Worm (Caenorhabditis elegans): ENCODE data around the gene fbxa-26.

Gene fbxa-26

DNA sequence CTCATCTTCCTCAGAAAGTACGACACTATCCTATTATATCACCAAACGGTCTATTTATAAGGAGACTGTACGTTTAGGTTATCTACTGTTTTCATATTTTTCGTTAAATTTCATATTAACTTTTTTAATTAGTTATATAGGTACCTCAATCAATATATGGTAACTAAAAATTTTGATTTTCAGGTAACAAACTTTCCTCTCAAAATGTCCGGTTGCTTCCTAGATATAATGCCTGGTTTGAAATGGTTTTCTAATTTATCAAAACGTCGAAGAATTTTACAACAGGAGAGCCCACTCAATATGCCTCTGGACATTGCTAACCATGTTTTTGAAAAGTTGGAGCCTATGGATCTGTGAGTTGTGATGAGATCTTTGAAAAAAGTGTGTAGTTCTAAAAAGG is 44.7 kb downstream of the fbxa-26 start, which contains the start of gene fbxa-28:
TSS of gene fbxa-28 (plus strand) at position 301 of the 400 bp plus-strand sequence.
- TF ChIP-seq ztf-4 (tag; optimal IDR thresholded peaks at IDR 0.05) (no peak), fkh-10 (GFP tag; optimal IDR thresholded peaks at IDR 0.05) (no peak), fkh-8 (tag; optimal IDR thresholded peaks at IDR 0.05) (no peak), nhr-28 (tag; optimal IDR thresholded peaks at IDR 0.05) (no peak), elt-2 (tag; optimal IDR thresholded peaks at IDR 0.05) (no peak)

DNA sequence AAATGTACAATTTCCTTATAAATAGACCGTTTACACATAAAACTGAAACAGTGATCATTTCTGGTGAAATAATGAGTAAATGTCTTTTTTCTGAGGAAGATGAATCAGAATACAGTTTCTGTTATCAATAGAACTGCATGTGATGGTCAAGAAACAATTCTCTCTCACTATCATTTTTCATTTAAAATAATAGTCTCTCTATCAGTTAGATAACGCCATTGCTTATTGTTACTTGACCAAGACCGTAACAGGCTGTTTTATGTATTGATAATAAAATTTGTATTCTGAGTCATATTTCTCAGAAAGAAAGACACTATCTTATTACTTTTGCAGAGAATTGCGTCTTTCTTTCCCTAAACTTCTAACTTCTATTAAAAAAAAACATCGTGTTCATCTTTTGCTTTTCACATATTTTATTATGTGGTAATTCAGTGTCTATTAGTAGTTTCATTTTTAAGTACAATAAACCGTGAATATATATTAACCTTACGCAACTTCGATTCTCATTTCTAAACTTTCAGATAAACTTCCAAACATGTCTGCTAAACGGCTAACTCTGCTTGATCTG is 47.1 kb downstream of the fbxa-26 start, which contains the start of gene fbxa-35:
TSS of gene fbxa-35 (plus strand) at position 518 of the 568 bp plus-strand sequence.
- TF ChIP-seq snu-23 (GFP tag; optimal IDR thresholded peaks at IDR 0.05): no peak
- no peak for TF ChIP-seq sup-37 (GFP tag; optimal IDR thresholded peaks at IDR 0.05)
- no peak for TF ChIP-seq efl-1 (optimal IDR thresholded peaks at IDR 0.05)
- TF ChIP-seq efl-1 (GFP tag; optimal IDR thresholded peaks at IDR 0.05 in 1 of 2): peak in 1 of 2 experiments; percentile 19
- TF ChIP-seq elt-2 (tag; optimal IDR thresholded peaks at IDR 0.05): peak; percentile 82
- no peak for TF ChIP-seq grh-1 (GFP tag; IDR thresholded peaks at IDR 0.05)
- TF ChIP-seq elt-3 (tag; optimal IDR thresholded peaks at IDR 0.05): peak in 2 of 6 experiments; percentile 13

DNA sequence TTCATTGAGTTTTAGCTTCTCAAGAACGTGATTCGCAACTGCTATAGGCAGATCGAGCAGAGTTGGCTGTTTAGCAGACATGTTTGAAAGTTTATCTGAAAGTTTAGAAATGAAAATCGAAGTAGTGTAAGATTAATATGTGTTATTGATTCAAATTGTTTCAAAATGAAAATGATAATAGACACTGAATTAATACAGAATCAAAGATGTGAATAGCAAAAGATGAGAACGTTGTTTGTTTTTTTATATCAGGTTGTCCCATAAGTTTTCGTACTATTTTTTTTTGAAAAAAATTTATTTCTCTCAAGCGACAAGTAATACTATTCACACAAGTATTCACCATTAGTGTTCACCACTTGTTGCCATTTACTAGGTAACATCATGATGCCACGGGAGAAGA is 49.2 kb downstream of the fbxa-26 start, which contains the start of gene fbxa-36:
TSS of gene fbxa-36 (minus strand) at position 101 of the 400 bp plus-strand sequence.
- no peak for TF ChIP-seq elt-2 (tag; optimal IDR thresholded peaks at IDR 0.05)
- TF ChIP-seq nhr-237 (tag; optimal IDR thresholded peaks at IDR 0.05): no peak
